Worm (Caenorhabditis elegans) whole organism, L4 larva: ENCODE measurements around the gene T10B5.4.

Source experiments
- ZK546.5 ChIP-seq, 2 experiments: sonication (generic microtip); optimal IDR thresholded peaks; 2 replicates each; lab custom pipeline; 2017; ENCODE audit warnings: missing biosample characterization in 2 of 2, missing genetic modification characterization in 2 of 2
- hlh-30 ChIP-seq: sonication (generic microtip); optimal IDR thresholded peaks from 2 replicates; lab custom pipeline; 2017; ENCODE audit warnings: antibody characterized with exemption, mild to moderate bottlenecking, missing genetic modification characterization, missing compliant biosample characterization; ENCODE audit not compliant: insufficient read depth
- ztf-11 ChIP-seq: fragments of 150-350 bp; optimal IDR thresholded peaks from 2 replicates; lab custom pipeline; 2014; ENCODE audit warnings: missing biosample characterization, missing genetic modification characterization

DNA sequence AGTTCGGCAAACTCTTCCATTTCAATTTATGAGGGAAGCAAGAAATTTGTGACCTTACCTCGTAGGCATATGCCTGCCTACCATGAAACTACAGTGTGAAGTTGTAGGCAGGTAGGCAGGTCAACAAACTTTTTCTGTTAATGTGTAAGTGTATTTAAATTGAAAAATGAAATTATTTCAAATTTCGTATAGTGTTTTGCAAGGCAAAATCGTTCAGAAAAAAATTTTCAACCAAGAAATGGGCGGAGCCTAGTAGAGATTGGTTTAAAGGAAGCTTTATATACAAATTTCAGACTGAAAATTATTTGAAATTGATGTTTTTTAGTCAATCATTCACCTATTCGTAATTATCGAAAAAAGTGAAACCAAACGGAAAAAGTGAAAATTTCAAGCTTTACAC is 13.8 kb downstream of the T10B5.4 start:
- TF ChIP-seq ztf-11 (tag; lab: Kevin White, UChicago), result no peak
- no peak for TF ChIP-seq ZK546.5 (tag; optimal IDR thresholded peaks at IDR 0.05; lab: Kevin White, UChicago)
- TF ChIP-seq hlh-30 (tag; lab: Kevin White, UChicago), result no peak
